Fruit fly (Drosophila melanogaster): Measurements from ENCODE around the gene Polr1E.

Polr1E gene

dm6 chr3R:18283441-18283840 lies 18.1 kb downstream of the Polr1E start, which contains the start of the genes CG14312 and CG8064 (continued):
- TF ChIP-seq NC2β (GFP tag; optimal IDR thresholded peaks at IDR 0.05) (peak; percentile 31), Deaf1 (tag; optimal IDR thresholded peaks at IDR 0.05) (no peak), exex (tag; optimal IDR thresholded peaks at IDR 0.05) (no peak), CG14710 (tag; optimal IDR thresholded peaks at IDR 0.05) (peak; percentile 32), phol (tag; optimal IDR thresholded peaks at IDR 0.05) (peak; percentile 15), gro (GFP tag; optimal IDR thresholded peaks at IDR 0.05) (peak; percentile 10), CG16813 (GFP tag; IDR thresholded peaks at IDR 0.05; ENCODE audit: partially characterized antibody) (peak; percentile 68), Dll (GFP tag; IDR thresholded peaks at IDR 0.05; ENCODE audit: partially characterized antibody) (peak; percentile 75; the same call in 3 of the 4 replicates), CG14667 (GFP tag; IDR thresholded peaks at IDR 0.05) (no peak), CG6791 (GFP tag; IDR thresholded peaks at IDR 0.05; ENCODE audit: partially characterized antibody) (peak; percentile 78), Myb (GFP tag; optimal IDR thresholded peaks at IDR 0.05) (peak; percentile 99), Hmx (GFP tag; optimal IDR thresholded peaks at IDR 0.05) (no peak), CG10959 (GFP tag; IDR thresholded peaks at IDR 0.05) (no peak), CG32767 (GFP tag; IDR thresholded peaks at IDR 0.05) (no peak), B-H1 (GFP tag; IDR thresholded peaks at IDR 0.05) (no peak), pnt (GFP tag; optimal IDR thresholded peaks at IDR 0.05) (no peak), CG34422 (GFP tag; IDR thresholded peaks at IDR 0.05) (peak; percentile 61; the same call in 1 of the 3 replicates), CG4617 (GFP tag; optimal IDR thresholded peaks at IDR 0.05; ENCODE audit: borderline replicate concordance) (peak; percentile 37), YL-1 (GFP tag; optimal IDR thresholded peaks at IDR 0.05) (peak; percentile 93), hkb (optimal IDR thresholded peaks at IDR 0.05) (peak; percentile 39), hkb (GFP tag; IDR thresholded peaks at IDR 0.05) (no peak), Lhr (GFP tag; optimal IDR thresholded peaks at IDR 0.05) (peak; percentile 48), CG9797 (GFP tag; optimal IDR thresholded peaks at IDR 0.05) (peak; percentile 18), CG2120 (GFP tag; optimal IDR thresholded peaks at IDR 0.05) (peak; percentile 5), MESR4 (GFP tag; optimal IDR thresholded peaks at IDR 0.05) (peak; percentile 62), NK7.1 (GFP tag; optimal IDR thresholded peaks at IDR 0.05) (no peak), CG12659 (GFP tag; optimal IDR thresholded peaks at IDR 0.05) (peak; percentile 47), CG7963 (GFP tag; IDR thresholded peaks at IDR 0.05; ENCODE audit: partially characterized antibody) (peak; percentile 59; the same call in 2 of the 3 replicates), Dbx (GFP tag; IDR thresholded peaks at IDR 0.05) (peak; percentile 8; the same call in 1 of the 3 replicates), pzg (GFP tag; optimal IDR thresholded peaks at IDR 0.05) (peak; percentile 93), nmo (GFP tag; optimal IDR thresholded peaks at IDR 0.05) (peak; percentile 30), CG42726 (GFP tag; IDR thresholded peaks at IDR 0.05; ENCODE audit: partially characterized antibody) (peak; percentile 13; the same call in 1 of the 2 replicates), bbx (GFP tag; IDR thresholded peaks at IDR 0.05; ENCODE audit: partially characterized antibody) (peak; percentile 65), CG13287 (GFP tag; IDR thresholded peaks at IDR 0.05; ENCODE audit: partially characterized antibody) (peak; percentile 81), CG4820 (GFP tag; optimal IDR thresholded peaks at IDR 0.05) (no peak), CG4730 (GFP tag; IDR thresholded peaks at IDR 0.05) (no peak), her (GFP tag; optimal IDR thresholded peaks at IDR 0.05) (peak; percentile 12), Dip3 (GFP tag; optimal IDR thresholded peaks at IDR 0.05) (no peak), gfzf (GFP tag; optimal IDR thresholded peaks at IDR 0.05) (peak; percentile 25), B-H2 (GFP tag; optimal IDR thresholded peaks at IDR 0.05) (peak; percentile 4), hb (GFP tag; IDR thresholded peaks at IDR 0.05; ENCODE audit: partially characterized antibody) (0 out of 3 replicates have a peak, but pooled peaks have one; percentile 37), inv (GFP tag; IDR thresholded peaks at IDR 0.05; ENCODE audit: partially characterized antibody) (peak; percentile 41; the same call in 1 of the 2 replicates), CG10654 (GFP tag; optimal IDR thresholded peaks at IDR 0.05) (no peak), Sin3A (optimal IDR thresholded peaks at IDR 0.05) (peak; percentile 57), tna (GFP tag; IDR thresholded peaks at IDR 0.05; ENCODE audit: partially characterized antibody) (no peak), CG15011 (GFP tag; optimal IDR thresholded peaks at IDR 0.05) (no peak), CG10147 (GFP tag; optimal IDR thresholded peaks at IDR 0.05) (no peak), Max (GFP tag; optimal IDR thresholded peaks at IDR 0.05) (peak; percentile 81), HmgZ (tag; optimal IDR thresholded peaks at IDR 0.05) (peak; percentile 69), vnd (GFP tag; IDR thresholded peaks at IDR 0.05; ENCODE audit: partially characterized antibody) (peak; percentile 44; the same call in 1 of the 3 replicates)
